Worm (Caenorhabditis elegans): Measurements from ENCODE around the gene unc-1.

DNA sequence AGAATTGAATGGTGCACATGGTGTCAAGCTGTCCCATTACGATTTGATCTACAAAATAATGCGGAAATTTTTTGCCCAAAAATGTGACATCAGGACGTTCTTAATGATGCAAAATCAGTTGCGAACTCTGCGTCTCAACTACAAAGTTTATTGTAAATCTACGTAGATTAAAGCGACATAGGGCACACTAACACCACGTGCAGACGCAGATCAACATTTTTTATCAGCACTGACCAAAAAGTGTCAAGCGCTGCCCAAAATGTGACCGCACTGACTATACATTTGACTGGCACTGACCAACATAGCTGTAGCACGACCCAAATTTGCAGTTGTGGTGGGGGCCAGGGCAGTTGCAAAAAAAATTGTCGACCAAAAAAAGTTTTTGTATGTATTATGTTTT lies 52.7 kb downstream of the unc-1 start:
- TF ChIP-seq snpc-4 (GFP tag; optimal IDR thresholded peaks at IDR 0.05) = no peak
- no peak for TF ChIP-seq snpc-4 (tag; optimal IDR thresholded peaks at IDR 0.05)
- TF ChIP-seq sptf-2 (GFP tag; optimal IDR thresholded peaks at IDR 0.05) = no peak
- TF ChIP-seq nhr-179 (tag; optimal IDR thresholded peaks at IDR 0.05) = no peak
- no peak for TF ChIP-seq ets-4 (GFP tag; optimal IDR thresholded peaks at IDR 0.05)
- no peak for TF ChIP-seq unc-130 (GFP tag; optimal IDR thresholded peaks at IDR 0.05)
- TF ChIP-seq dpl-1 (GFP tag; optimal IDR thresholded peaks at IDR 0.05) = no peak
- TF ChIP-seq F55B11.4 (tag; optimal IDR thresholded peaks at IDR 0.05; ENCODE audit: borderline replicate concordance, insufficient read depth) = no peak
- no peak for TF ChIP-seq pha-4 (tag; optimal IDR thresholded peaks at IDR 0.05)
- no peak for TF ChIP-seq let-526 (GFP tag; IDR thresholded peaks at IDR 0.05)
- no peak for TF ChIP-seq lsy-27 (tag; optimal IDR thresholded peaks at IDR 0.05; ENCODE audit: borderline replicate concordance, insufficient read depth)
- no peak for TF ChIP-seq lin-35 (GFP tag; optimal IDR thresholded peaks at IDR 0.05)
- no peak for TF ChIP-seq hlh-12 (tag; optimal IDR thresholded peaks at IDR 0.05)
- TF ChIP-seq lin-40 (tag; optimal IDR thresholded peaks at IDR 0.05) = no peak
- TF ChIP-seq ekl-4 (GFP tag; IDR thresholded peaks at IDR 0.05) = no peak

All from whole organism, young adult.